Worm (Caenorhabditis elegans): ENCODE data around the gene T07C4.12.
A peak's percentile ranks its signal among the peaks of the same experiment; 100 is the strongest.

T07C4.12 gene

ce11 chrIII:10318062-10318609 is 14.3 kb downstream of the T07C4.12 start, which contains the start of the genes unc-50 and ostf-4:
unc-50 (minus strand) TSS chrIII:10318162.
ostf-4 (minus strand) TSS chrIII:10318559.
- no peak for TF ChIP-seq ceh-82 (tag; optimal IDR thresholded peaks at IDR 0.05)
- no peak for TF ChIP-seq nhr-43 (tag; optimal IDR thresholded peaks at IDR 0.05; ENCODE audit: poor library complexity, severe bottlenecking)
- TF ChIP-seq nhr-11 (tag; optimal IDR thresholded peaks at IDR 0.05), result no peak
- TF ChIP-seq fkh-10 (GFP tag; optimal IDR thresholded peaks at IDR 0.05), result no peak
- TF ChIP-seq elt-1 (tag; optimal IDR thresholded peaks at IDR 0.05), result no peak
- TF ChIP-seq nhr-25 (tag; optimal IDR thresholded peaks at IDR 0.05), result no peak
- TF ChIP-seq ceh-28 (tag; optimal IDR thresholded peaks at IDR 0.05), result no peak
- TF ChIP-seq mdl-1 (tag; optimal IDR thresholded peaks at IDR 0.05), result no peak
- TF ChIP-seq nhr-77 (tag; optimal IDR thresholded peaks at IDR 0.05), result no peak
- no peak for TF ChIP-seq eor-1 (tag; optimal IDR thresholded peaks at IDR 0.05)
- no peak for TF ChIP-seq pha-4 (tag; optimal IDR thresholded peaks at IDR 0.05)

- peak; percentile 68 for TF ChIP-seq nhr-23 (tag; optimal IDR thresholded peaks at IDR 0.05)
Observed at ce11 chrIII:10316653-10317052, 15.8 kb downstream of the T07C4.12 start.

ce11 chrIII:10314234-10314633 is 18.2 kb downstream of the T07C4.12 start:
- TF ChIP-seq mml-1 (tag; optimal IDR thresholded peaks at IDR 0.05) (no peak), elt-2 (tag; optimal IDR thresholded peaks at IDR 0.05) (peak; percentile 70), pha-4 (tag; optimal IDR thresholded peaks at IDR 0.05) (peak; percentile 16)

- TF ChIP-seq ceh-82 (tag; optimal IDR thresholded peaks at IDR 0.05) (no peak), fkh-2 (tag; optimal IDR thresholded peaks at IDR 0.05) (no peak), nhr-76 (tag; optimal IDR thresholded peaks at IDR 0.05) (no peak), nhr-77 (tag; optimal IDR thresholded peaks at IDR 0.05) (no peak), nhr-12 (tag; optimal IDR thresholded peaks at IDR 0.05) (no peak), mml-1 (tag; optimal IDR thresholded peaks at IDR 0.05) (no peak)
Observed at ce11 chrIII:10311016-10311415, 21.4 kb downstream of the T07C4.12 start, which contains the start of gene T07A5.7. T07A5.7 (minus strand) TSS chrIII:10311116.

- TF ChIP-seq daf-12 (tag; optimal IDR thresholded peaks at IDR 0.05), result no peak
- TF ChIP-seq mml-1 (tag; optimal IDR thresholded peaks at IDR 0.05), result no peak
- TF ChIP-seq nhr-77 (tag; optimal IDR thresholded peaks at IDR 0.05), result no peak
- TF ChIP-seq elt-1 (tag; optimal IDR thresholded peaks at IDR 0.05), result peak; percentile 80
- no peak for TF ChIP-seq eor-1 (tag; optimal IDR thresholded peaks at IDR 0.05)
- no peak for TF ChIP-seq fos-1 (tag; optimal IDR thresholded peaks at IDR 0.05)
- TF ChIP-seq nhr-25 (tag; optimal IDR thresholded peaks at IDR 0.05), result peak; percentile 53
- no peak for TF ChIP-seq nfya-1 (tag; optimal IDR thresholded peaks at IDR 0.05; ENCODE audit: insufficient read depth)
Observed at ce11 chrIII:10306049-10306448, 26.4 kb downstream of the T07C4.12 start, which contains the start of gene T07A5.1. T07A5.1 (minus strand) TSS chrIII:10306197.

- TF ChIP-seq egl-27 (tag; optimal IDR thresholded peaks at IDR 0.05) (no peak), fkh-2 (tag; optimal IDR thresholded peaks at IDR 0.05) (no peak), elt-2 (tag; optimal IDR thresholded peaks at IDR 0.05) (peak; percentile 71), nhr-76 (tag; optimal IDR thresholded peaks at IDR 0.05) (no peak), jun-1 (tag; optimal IDR thresholded peaks at IDR 0.05) (peak; percentile 24), ceh-82 (tag; optimal IDR thresholded peaks at IDR 0.05) (no peak), nhr-43 (tag; optimal IDR thresholded peaks at IDR 0.05; ENCODE audit: poor library complexity, severe bottlenecking) (no peak), pqm-1 (tag; optimal IDR thresholded peaks at IDR 0.05) (peak; percentile 59), tbx-2 (tag; optimal IDR thresholded peaks at IDR 0.05) (no peak)
Observed at ce11 chrIII:10305295-10305694, 27.2 kb downstream of the T07C4.12 start.

- TF ChIP-seq fkh-10 (GFP tag; optimal IDR thresholded peaks at IDR 0.05) (no peak), egl-27 (tag; optimal IDR thresholded peaks at IDR 0.05) (no peak), nhr-23 (tag; optimal IDR thresholded peaks at IDR 0.05) (no peak), zag-1 (tag; optimal IDR thresholded peaks at IDR 0.05) (no peak), nhr-237 (tag; optimal IDR thresholded peaks at IDR 0.05) (no peak), nfya-1 (tag; optimal IDR thresholded peaks at IDR 0.05; ENCODE audit: insufficient read depth) (no peak), ZK546.5 (tag; optimal IDR thresholded peaks at IDR 0.05) (no peak), pqm-1 (tag; optimal IDR thresholded peaks at IDR 0.05) (no peak), nhr-67 (tag; optimal IDR thresholded peaks at IDR 0.05) (no peak), nhr-12 (tag; optimal IDR thresholded peaks at IDR 0.05) (no peak)
Observed at ce11 chrIII:10300078-10300477, 32.4 kb downstream of the T07C4.12 start, which contains the start of gene vglu-3. vglu-3 (plus strand) TSS chrIII:10300378.
